Fruit fly (Drosophila melanogaster) whole organism, embryonic: ENCODE results near the gene Mfap1.
A peak's percentile ranks its signal among the peaks of the same experiment; 100 is the strongest.

Experiments
- Antp ChIP-seq: fragments of 200-800 bp; sonication (Bioruptor generic); optimal IDR thresholded peaks from 3 replicates; lab custom pipeline; 2016; ENCODE audit warnings: missing biosample characterization, missing genetic modification characterization
- Bgb ChIP-seq: fragments of 200-800 bp; sonication (Bioruptor generic); IDR thresholded peaks from 2 replicates; pipeline ENCODE4 v1.3.6; 2022; ENCODE audit warnings: missing biosample characterization, missing genetic modification characterization; ENCODE audit not compliant: partially characterized antibody
- CG10431 ChIP-seq: fragments of 200-800 bp; sonication (Bioruptor generic); optimal IDR thresholded peaks from 3 replicates; lab custom pipeline; 2018; ENCODE audit warnings: missing biosample characterization, mild to moderate bottlenecking, missing genetic modification characterization
- CG10543 ChIP-seq: fragments of 200-800 bp; sonication (Bioruptor generic); optimal IDR thresholded peaks from 3 replicates; lab custom pipeline; 2017; ENCODE audit warnings: missing biosample characterization, mild to moderate bottlenecking, missing genetic modification characterization, moderate library complexity
- CG12219 ChIP-seq: fragments of 200-800 bp; sonication (Bioruptor generic); optimal IDR thresholded peaks from 3 replicates; lab custom pipeline; 2018; ENCODE audit warnings: missing biosample characterization, mild to moderate bottlenecking, missing genetic modification characterization
- CG12744 ChIP-seq: fragments of 200-800 bp; sonication (Bioruptor generic); optimal IDR thresholded peaks from 2 replicates; lab custom pipeline; 2016; ENCODE audit warnings: missing biosample characterization, missing genetic modification characterization
- CG13287 ChIP-seq: fragments of 200-800 bp; sonication (Bioruptor generic); IDR thresholded peaks from 2 replicates; pipeline ENCODE4 v1.3.6; 2022; ENCODE audit warnings: missing biosample characterization, missing genetic modification characterization; ENCODE audit not compliant: partially characterized antibody
- CG14014 ChIP-seq: fragments of 200-800 bp; sonication (Bioruptor generic); IDR thresholded peaks from 2 replicates; pipeline ENCODE4 v1.3.6; 2022; ENCODE audit warnings: missing biosample characterization, missing genetic modification characterization
- CG14441 ChIP-seq: fragments of 200-800 bp; sonication (Bioruptor generic); IDR thresholded peaks from 2 replicates; pipeline ENCODE4 v1.3.6; 2022; ENCODE audit warnings: missing biosample characterization, missing genetic modification characterization
- CG1603 ChIP-seq: fragments of 200-800 bp; sonication (Bioruptor generic); optimal IDR thresholded peaks from 2 replicates; lab custom pipeline; 2019; ENCODE audit warnings: missing biosample characterization, mild to moderate bottlenecking, missing genetic modification characterization, moderate library complexity
- CG1647 ChIP-seq: fragments of 200-800 bp; sonication (Bioruptor generic); optimal IDR thresholded peaks from 3 replicates; lab custom pipeline; 2016; ENCODE audit warnings: missing biosample characterization, missing genetic modification characterization
- CG18011 ChIP-seq: fragments of 200-800 bp; sonication (Bioruptor generic); optimal IDR thresholded peaks from 2 replicates; lab custom pipeline; 2017; ENCODE audit warnings: missing biosample characterization, missing genetic modification characterization, mild to moderate bottlenecking, moderate library complexity, missing genotype
- CG3065 ChIP-seq: fragments of 200-800 bp; sonication (Bioruptor generic); optimal IDR thresholded peaks from 2 replicates; lab custom pipeline; 2016; ENCODE audit warnings: missing biosample characterization, missing genetic modification characterization
- CG42726 ChIP-seq: fragments of 200-800 bp; sonication (Bioruptor generic); IDR thresholded peaks from 2 replicates; pipeline ENCODE4 v1.3.6; 2022; ENCODE audit warnings: missing biosample characterization, missing genetic modification characterization; ENCODE audit not compliant: partially characterized antibody
- CG6854 ChIP-seq: fragments of 200-800 bp; sonication (Bioruptor generic); optimal IDR thresholded peaks from 3 replicates; lab custom pipeline; 2017; ENCODE audit warnings: missing biosample characterization, mild to moderate bottlenecking, missing genetic modification characterization
- CG8944 ChIP-seq: fragments of 200-800 bp; sonication (Bioruptor generic); optimal IDR thresholded peaks from 3 replicates; lab custom pipeline; 2016; ENCODE audit warnings: missing biosample characterization, missing genetic modification characterization
- CG9215 ChIP-seq: fragments of 200-800 bp; sonication (Bioruptor generic); IDR thresholded peaks from 2 replicates; pipeline ENCODE4 v1.3.6; 2022; ENCODE audit warnings: missing biosample characterization, missing genetic modification characterization
- CG9932 ChIP-seq: fragments of 200-800 bp; sonication (Bioruptor generic); IDR thresholded peaks from 2 replicates; pipeline ENCODE4 v1.3.6; 2022; ENCODE audit warnings: missing biosample characterization, missing genetic modification characterization
- CHES-1-like ChIP-seq: fragments of 200-800 bp; sonication (Bioruptor generic); optimal IDR thresholded peaks from 2 replicates; lab custom pipeline; 2016; ENCODE audit warnings: missing biosample characterization, missing genetic modification characterization
- Chrac-16 ChIP-seq: fragments of 200-800 bp; sonication (Bioruptor generic); optimal IDR thresholded peaks from 3 replicates; lab custom pipeline; 2016; ENCODE audit warnings: missing biosample characterization, missing genetic modification characterization
- CoRest ChIP-seq: fragments of 200-800 bp; sonication (Bioruptor generic); optimal IDR thresholded peaks from 3 replicates; lab custom pipeline; 2018; ENCODE audit warnings: missing biosample characterization, mild to moderate bottlenecking, missing genetic modification characterization, moderate library complexity
- Dip2 ChIP-seq: fragments of 200-800 bp; sonication (Bioruptor generic); IDR thresholded peaks from 2 replicates; pipeline ENCODE4 v1.3.6; 2022; ENCODE audit warnings: missing biosample characterization, missing genetic modification characterization
- E2f1 ChIP-seq: fragments of 200-800 bp; sonication (Bioruptor generic); IDR thresholded peaks from 2 replicates; pipeline ENCODE4 v1.3.6; 2022; ENCODE audit warnings: missing biosample characterization, missing genetic modification characterization
- Eip74EF ChIP-seq, 2 experiments: fragments of 200-800 bp in 1 of 2; fragments of >200 bp in 1 of 2; sonication (Bioruptor generic) in 1 of 2; optimal IDR thresholded peaks; 2 replicates each; lab custom pipeline; 2017 to 2019; ENCODE audit warnings: missing biosample characterization in 2 of 2, missing genetic modification characterization in 2 of 2, mild to moderate bottlenecking in 1 of 2, moderate library complexity in 1 of 2
- Elba2 ChIP-seq: fragments of 200-800 bp; sonication (Bioruptor generic); optimal IDR thresholded peaks from 3 replicates; lab custom pipeline; 2016; ENCODE audit warnings: missing biosample characterization, missing genetic modification characterization
- Fer1 ChIP-seq: fragments of 200-800 bp; sonication (Bioruptor generic); optimal IDR thresholded peaks from 2 replicates; lab custom pipeline; 2017; ENCODE audit warnings: missing biosample characterization, mild to moderate bottlenecking, missing genetic modification characterization
- H15 ChIP-seq: fragments of 200-800 bp; sonication (Bioruptor generic); IDR thresholded peaks from 3 replicates; pipeline ENCODE4 v1.3.6; 2022; ENCODE audit warnings: missing biosample characterization, missing genetic modification characterization
- Hey ChIP-seq: fragments of 200-800 bp; sonication (Bioruptor generic); optimal IDR thresholded peaks from 3 replicates; lab custom pipeline; 2018; ENCODE audit warnings: missing biosample characterization, mild to moderate bottlenecking, missing genetic modification characterization
- Hmr ChIP-seq: fragments of 200-800 bp; sonication (Bioruptor generic); optimal IDR thresholded peaks from 3 replicates; lab custom pipeline; 2017; ENCODE audit warnings: mild to moderate bottlenecking, missing biosample characterization, missing genetic modification reagents, missing genetic modification characterization
- Mes4 ChIP-seq: fragments of 200-800 bp; sonication (Bioruptor generic); optimal IDR thresholded peaks from 2 replicates; lab custom pipeline; 2016; ENCODE audit warnings: missing biosample characterization, missing genetic modification characterization
- Nf-YC ChIP-seq: fragments of 200-800 bp; optimal IDR thresholded peaks from 3 replicates; lab custom pipeline; 2019; ENCODE audit warnings: missing biosample characterization, mild to moderate bottlenecking, missing genetic modification characterization, moderate library complexity
- Scr ChIP-seq: fragments of 200-800 bp; sonication (Bioruptor generic); IDR thresholded peaks from 2 replicates; pipeline ENCODE4 v1.3.6; 2022; ENCODE audit warnings: missing biosample characterization, missing genetic modification characterization; ENCODE audit not compliant: partially characterized antibody
- Trl ChIP-seq, 3 experiments: fragments of >200 bp in 2 of 3; fragments of 200-800 bp in 1 of 3; sonication (Bioruptor generic) in 1 of 3; optimal IDR thresholded peaks; 2 replicates in 1 of 3; 3 replicates in 2 of 3; lab custom pipeline; 2016 to 2017; ENCODE audit warnings: missing biosample characterization in 1 of 3, missing genetic modification characterization in 1 of 3
- Usf ChIP-seq: fragments of 200-800 bp; sonication (Bioruptor generic); optimal IDR thresholded peaks from 2 replicates; lab custom pipeline; 2017; ENCODE audit warnings: missing genotype, missing biosample characterization, missing genetic modification characterization
- Vsx1 ChIP-seq: fragments of 200-800 bp; sonication (Bioruptor generic); optimal IDR thresholded peaks from 2 replicates; lab custom pipeline; 2017; ENCODE audit warnings: missing biosample characterization, mild to moderate bottlenecking, missing genetic modification characterization, missing genetic modification reagents
- chm ChIP-seq: fragments of 200-800 bp; sonication (Bioruptor generic); IDR thresholded peaks from 2 replicates; pipeline ENCODE4 v1.3.6; 2022; ENCODE audit warnings: missing biosample characterization, missing genetic modification characterization
- chn ChIP-seq: fragments of 200-800 bp; sonication (Bioruptor generic); optimal IDR thresholded peaks from 2 replicates; lab custom pipeline; 2016; ENCODE audit warnings: missing biosample characterization, missing genetic modification characterization
- ci ChIP-seq: fragments of 200-800 bp; sonication (Bioruptor generic); IDR thresholded peaks from 3 replicates; pipeline ENCODE4 v1.3.6; 2022; ENCODE audit warnings: missing biosample characterization, missing genetic modification characterization
- crp ChIP-seq, 2 experiments: fragments of 200-800 bp; sonication (Bioruptor generic); optimal IDR thresholded peaks; 2 replicates in 1 of 2; 3 replicates in 1 of 2; lab custom pipeline; 2017; ENCODE audit warnings: missing biosample characterization in 2 of 2, missing genetic modification characterization in 2 of 2, mild to moderate bottlenecking in 1 of 2, moderate library complexity in 1 of 2
- disco-r ChIP-seq: fragments of 200-800 bp; sonication (Bioruptor generic); optimal IDR thresholded peaks from 2 replicates; lab custom pipeline; 2016; ENCODE audit warnings: missing biosample characterization, missing genetic modification characterization
- lov ChIP-seq, 2 experiments: fragments of 200-800 bp in 1 of 2; fragments of >200 bp in 1 of 2; sonication (Bioruptor generic) in 1 of 2; IDR thresholded peaks in 1 of 2; optimal IDR thresholded peaks in 1 of 2; 2 replicates in 1 of 2; 3 replicates in 1 of 2; pipeline versions ENCODE4 v1.3.6 to Lab custom; 2017 to 2022; ENCODE audit warnings: missing biosample characterization in 1 of 2, missing genetic modification characterization in 1 of 2
- mirr ChIP-seq: fragments of 200-800 bp; sonication (Bioruptor generic); optimal IDR thresholded peaks from 3 replicates; lab custom pipeline; 2018; ENCODE audit warnings: missing biosample characterization, mild to moderate bottlenecking, missing genetic modification characterization
- otp ChIP-seq: fragments of 200-800 bp; sonication (Bioruptor generic); IDR thresholded peaks from 3 replicates; pipeline ENCODE4, ENCODE4 v1.3.6; 2022; ENCODE audit warnings: missing biosample characterization, missing genetic modification characterization
- prd ChIP-seq, 3 experiments: fragments of >200 bp in 2 of 3; fragments of 200-800 bp in 1 of 3; sonication (Bioruptor generic) in 1 of 3; optimal IDR thresholded peaks in 2 of 3; IDR thresholded peaks in 1 of 3; 2 replicates in 2 of 3; 3 replicates in 1 of 3; pipeline versions ENCODE4 v1.3.6 to Lab custom; 2017 to 2022; ENCODE audit warnings: missing biosample characterization in 1 of 3, missing genetic modification characterization in 1 of 3
- ranshi ChIP-seq: fragments of 200-800 bp; sonication (Bioruptor generic); IDR thresholded peaks from 2 replicates; pipeline ENCODE4 v1.3.6; 2022; ENCODE audit warnings: missing biosample characterization, missing genetic modification characterization
- schlank ChIP-seq: fragments of 200-800 bp; sonication (Bioruptor generic); optimal IDR thresholded peaks from 2 replicates; lab custom pipeline; 2018; ENCODE audit warnings: missing biosample characterization, mild to moderate bottlenecking, missing genetic modification characterization
- sr ChIP-seq: fragments of 200-800 bp; sonication (Bioruptor generic); IDR thresholded peaks from 3 replicates; pipeline ENCODE4 v1.3.6; 2022; ENCODE audit warnings: missing biosample characterization, missing genetic modification characterization

Gene Mfap1

DNA sequence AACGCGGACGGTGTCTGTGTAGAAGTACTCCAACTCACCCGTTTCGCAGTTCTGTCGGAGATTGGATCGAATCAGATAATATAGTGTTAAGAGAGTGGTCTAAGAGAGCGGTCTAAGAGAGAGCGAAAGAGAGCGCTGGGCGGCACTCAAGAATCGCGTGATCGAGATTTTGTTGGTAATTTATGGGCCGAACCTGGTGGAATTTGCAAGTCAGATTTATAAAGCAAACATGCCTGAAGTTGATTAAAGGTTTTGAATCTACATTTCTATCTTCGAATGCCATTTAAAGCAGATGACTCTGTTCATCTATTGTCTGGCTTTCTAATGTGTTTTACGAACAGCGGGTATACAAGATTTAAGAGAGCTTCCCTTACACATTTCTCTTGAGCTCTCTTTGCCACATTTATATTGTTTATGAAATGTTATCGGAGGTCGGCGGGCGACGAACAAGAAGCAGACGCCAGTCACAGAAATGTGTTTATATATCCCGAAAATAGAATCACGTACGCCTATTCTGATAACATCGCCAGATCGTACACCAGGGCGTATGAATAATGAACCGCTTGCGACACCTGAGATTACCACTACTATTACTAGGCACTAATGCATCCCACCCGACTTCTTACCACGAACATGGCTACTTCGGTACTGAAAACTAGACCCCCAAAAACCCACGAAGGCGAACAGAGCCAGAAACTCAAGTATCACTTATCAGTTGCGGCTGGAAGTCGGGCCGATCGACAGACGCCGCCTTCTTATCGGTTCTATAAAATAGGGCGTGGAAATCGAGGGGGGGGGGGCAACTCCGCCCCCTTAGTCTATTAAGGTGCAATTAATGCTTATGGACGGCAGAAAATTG, 26.8 kb downstream of the Mfap1 start (continued):
- no peak for TF ChIP-seq prd (optimal IDR thresholded peaks at IDR 0.05; lab: Kevin White, UChicago)
- no peak for TF ChIP-seq prd (GFP tag; IDR thresholded peaks at IDR 0.05; lab: Robert Waterston, UW)
- no peak for TF ChIP-seq H15 (GFP tag; lab: Robert Waterston, UW)
- no peak for TF ChIP-seq CG14014
- TF ChIP-seq sr, result no peak
- no peak for TF ChIP-seq otp (GFP tag; lab: Robert Waterston, UW)
- no peak for TF ChIP-seq chm
- TF ChIP-seq CG9932 (GFP tag; lab: Robert Waterston, UW), result no peak
- peak; percentile 36; the same call in 1 of the 2 replicates for TF ChIP-seq Bgb (GFP tag; lab: Robert Waterston, UW)
- TF ChIP-seq CG18011, result no peak
- TF ChIP-seq Fer1 (GFP tag; lab: Kevin White, UChicago), result peak; percentile 6
- TF ChIP-seq Chrac-16 (GFP tag; lab: Kevin White, UChicago), result no peak
- TF ChIP-seq ranshi (GFP tag; lab: Robert Waterston, UW), result no peak
- no peak for TF ChIP-seq CHES-1-like (GFP tag; lab: Kevin White, UChicago)
- no peak for TF ChIP-seq Dip2 (GFP tag; lab: Robert Waterston, UW)
- TF ChIP-seq Usf (GFP tag; lab: Kevin White, UChicago), result no peak
- TF ChIP-seq CG8944, result no peak
- no peak for TF ChIP-seq Vsx1 (GFP tag; lab: Kevin White, UChicago)
- no peak for TF ChIP-seq disco-r (GFP tag; lab: Kevin White, UChicago)
- TF ChIP-seq CG42726, result no peak
- TF ChIP-seq lov (optimal IDR thresholded peaks at IDR 0.05; lab: Kevin White, UChicago), result no peak
- TF ChIP-seq lov (GFP tag; IDR thresholded peaks at IDR 0.05; lab: Robert Waterston, UW), result no peak
- TF ChIP-seq Hmr (GFP tag; lab: Kevin White, UChicago), result no peak
- TF ChIP-seq CG6854 (GFP tag; lab: Kevin White, UChicago), result no peak
- no peak for TF ChIP-seq E2f1 (GFP tag; lab: Robert Waterston, UW)
- no peak for TF ChIP-seq Eip74EF (GFP tag; optimal IDR thresholded peaks at IDR 0.05; lab: Kevin White, UChicago)
- no peak for TF ChIP-seq Elba2 (GFP tag; lab: Kevin White, UChicago)
- peak; percentile 66 to 95 for TF ChIP-seq Trl (optimal IDR thresholded peaks at IDR 0.05; lab: Kevin White, UChicago)
- no peak for TF ChIP-seq Trl (GFP tag; optimal IDR thresholded peaks at IDR 0.05; lab: Kevin White, UChicago)
- TF ChIP-seq CG14441 (GFP tag; lab: Robert Waterston, UW), result no peak
- no peak for TF ChIP-seq CG12744
- TF ChIP-seq CG1647 (GFP tag; lab: Kevin White, UChicago), result no peak
- TF ChIP-seq schlank (tag; lab: Kevin White, UChicago), result no peak
- TF ChIP-seq CG9215, result no peak
- no peak for TF ChIP-seq crp (GFP tag; optimal IDR thresholded peaks at IDR 0.05; lab: Kevin White, UChicago)
- no peak for TF ChIP-seq Mes4 (GFP tag; lab: Kevin White, UChicago)
- TF ChIP-seq CG1603 (tag; lab: Kevin White, UChicago), result no peak
- TF ChIP-seq chn (GFP tag; lab: Kevin White, UChicago), result no peak
- peak; percentile 91 for TF ChIP-seq CG10543 (GFP tag; lab: Kevin White, UChicago)
- no peak for TF ChIP-seq CG12219 (GFP tag; lab: Kevin White, UChicago)
- no peak for TF ChIP-seq CoRest
- no peak for TF ChIP-seq CG10431 (GFP tag; lab: Kevin White, UChicago)
- 0 out of 2 replicates have a peak, but pooled peaks have one; percentile 22 for TF ChIP-seq Scr (GFP tag; lab: Robert Waterston, UW)
- TF ChIP-seq mirr (GFP tag; lab: Kevin White, UChicago), result peak; percentile 67
- no peak for TF ChIP-seq Antp
- no peak for TF ChIP-seq ci (GFP tag; lab: Robert Waterston, UW)
- no peak for TF ChIP-seq CG3065 (GFP tag; lab: Kevin White, UChicago)
- TF ChIP-seq Nf-YC, result peak; percentile 64
- TF ChIP-seq CG13287, result no peak; the same call in 1 of the 2 replicates
- TF ChIP-seq Hey (tag; lab: Kevin White, UChicago), result peak; percentile 29
